Worm (Caenorhabditis elegans) whole organism, L1 larva: Measurements from ENCODE around the gene algn-8.

Source experiments
- efl-1 ChIP-seq, 4 experiments: fragments of 150-350 bp; optimal IDR thresholded peaks in 3 of 4; peaks in 1 of 4; 1 replicate in 1 of 4; 2 replicates in 3 of 4; lab custom pipeline; 2014; ENCODE audit warnings: missing biosample characterization in 2 of 4, missing genetic modification characterization in 2 of 4, missing genetic modification reagents in 2 of 4
- fkh-10 ChIP-seq: sonication (generic microtip); optimal IDR thresholded peaks from 2 replicates; lab custom pipeline; 2017; ENCODE audit warnings: missing biosample characterization, missing genetic modification reagents, missing genetic modification characterization
- hlh-17 ChIP-seq: fragments of 200-800 bp; sonication (Bioruptor generic); optimal IDR thresholded peaks from 2 replicates; lab custom pipeline; 2018; ENCODE audit warnings: missing genetic modification characterization, mild to moderate bottlenecking, missing compliant biosample characterization, moderate library complexity, borderline replicate concordance
- hpl-2 ChIP-seq: fragments of 150-350 bp; optimal IDR thresholded peaks from 2 replicates; lab custom pipeline; 2014; ENCODE audit warnings: missing biosample characterization, missing genetic modification reagents, missing genetic modification characterization
- unc-62 ChIP-seq: fragments of 150-350 bp; optimal IDR thresholded peaks from 2 replicates; lab custom pipeline; 2014; ENCODE audit warnings: missing biosample characterization, missing genetic modification reagents, missing genetic modification characterization

DNA sequence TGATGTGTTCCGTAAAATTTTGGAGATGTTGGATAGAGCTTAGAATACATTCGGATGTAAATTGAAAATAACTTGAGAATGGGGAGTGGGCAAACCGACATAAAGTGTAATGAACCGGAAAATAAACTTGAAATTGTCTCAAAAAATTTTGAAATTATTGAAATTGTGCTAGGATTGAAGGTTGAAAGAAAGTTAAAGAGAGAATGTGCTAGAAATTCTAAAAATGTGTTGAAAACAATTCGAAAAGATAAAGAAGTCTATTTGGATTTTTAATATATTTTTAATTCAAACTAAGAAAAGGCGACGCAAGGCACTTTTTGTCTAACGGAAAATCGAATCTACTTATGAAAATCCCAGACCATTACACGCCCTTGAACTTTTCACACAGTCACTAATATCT is 52.4 kb downstream of the algn-8 start, which contains the start of gene ZK938.3:
- TF ChIP-seq fkh-10 (GFP tag; lab: Kevin White, UChicago) (no peak), unc-62 (GFP tag; lab: Kevin White, UChicago) (no peak), efl-1 (optimal IDR thresholded peaks at IDR 0.05; lab: Kevin White, UChicago) (no peak), efl-1 (GFP tag; optimal IDR thresholded peaks at IDR 0.05 in 1 of 2; lab: Kevin White, UChicago) (no peak), hlh-17 (GFP tag; lab: Kevin White, UChicago) (no peak), hpl-2 (GFP tag; lab: Kevin White, UChicago) (no peak)
